Worm (Caenorhabditis elegans): ENCODE measurements around the gene B0393.5.
A peak's percentile ranks its signal among the peaks of the same experiment; 100 is the strongest.

Gene B0393.5

ce11 chrIII:4754001-4754561 is 11.5 kb upstream of the B0393.5 start, which contains the start of the genes rps-0 and rbg-3 (continued):
- TF ChIP-seq ctbp-1 (GFP tag; IDR thresholded peaks at IDR 0.05) (peak; percentile 61; the same call in 1 of the 2 replicates), ZK546.5 (tag; optimal IDR thresholded peaks at IDR 0.05) (peak in 1 of 2 experiments; percentile 58), Y5F2A.4 (GFP tag; optimal IDR thresholded peaks at IDR 0.05) (no peak), snpc-4 (tag; optimal IDR thresholded peaks at IDR 0.05) (no peak)

- TF ChIP-seq dmd-8 (GFP tag; IDR thresholded peaks at IDR 0.05), result 0 out of 2 replicates have a peak, but pooled peaks have one; percentile 24
- peak; percentile 28 for TF ChIP-seq F49E8.2 (tag; optimal IDR thresholded peaks at IDR 0.05; ENCODE audit: borderline replicate concordance)
- 0 out of 2 replicates have a peak, but pooled peaks have one; percentile 57 for TF ChIP-seq mxl-2 (GFP tag; conservative IDR thresholded peaks at IDR 0.05)
- no peak for TF ChIP-seq egl-27 (tag; optimal IDR thresholded peaks at IDR 0.05)
- peak; percentile 84 for TF ChIP-seq ztf-7 (tag; optimal IDR thresholded peaks at IDR 0.05)
- peak; percentile 47; the same call in 1 of the 2 replicates for TF ChIP-seq set-16 (GFP tag; IDR thresholded peaks at IDR 0.05)
- peak; percentile 77 for TF ChIP-seq mdt-29 (GFP tag; IDR thresholded peaks at IDR 0.05)
- peak; percentile 83 for TF ChIP-seq lin-29 (GFP tag; IDR thresholded peaks at IDR 0.05)
- peak; percentile 82; the same call in 1 of the 2 replicates for TF ChIP-seq D1046.2 (GFP tag; IDR thresholded peaks at IDR 0.05)
- peak; percentile 94 for TF ChIP-seq duxl-1 (tag; optimal IDR thresholded peaks at IDR 0.05; ENCODE audit: poor library complexity)
- no peak for TF ChIP-seq ceh-82 (tag; optimal IDR thresholded peaks at IDR 0.05)
- TF ChIP-seq lin-38 (GFP tag; IDR thresholded peaks at IDR 0.05), result peak; percentile 94
- no peak for TF ChIP-seq snpc-4 (tag; optimal IDR thresholded peaks at IDR 0.05)
- no peak for TF ChIP-seq nhr-10 (tag; optimal IDR thresholded peaks at IDR 0.05)
- TF ChIP-seq F10B5.3 (tag; optimal IDR thresholded peaks at IDR 0.05), result peak; percentile 83
- TF ChIP-seq zfp-3 (GFP tag; conservative IDR thresholded peaks at IDR 0.05), result peak; percentile 90; the same call in 1 of the 2 replicates
- peak; percentile 93 for TF ChIP-seq nhr-42 (GFP tag; IDR thresholded peaks at IDR 0.05)
- no peak for TF ChIP-seq aly-2 (tag; optimal IDR thresholded peaks at IDR 0.05)
- TF ChIP-seq skn-1 (tag; optimal IDR thresholded peaks at IDR 0.05), result no peak
- TF ChIP-seq F37D6.2 (tag; optimal IDR thresholded peaks at IDR 0.05), result peak; percentile 92
- TF ChIP-seq php-3 (GFP tag; IDR thresholded peaks at IDR 0.05), result peak; percentile 73
- peak; percentile 51 for TF ChIP-seq pqm-1 (tag; optimal IDR thresholded peaks at IDR 0.05)
- TF ChIP-seq sdz-12 (GFP tag; optimal IDR thresholded peaks at IDR 0.05), result no peak
- 0 out of 2 replicates have a peak, but pooled peaks have one; percentile 54 for TF ChIP-seq snpc-1.2 (GFP tag; IDR thresholded peaks at IDR 0.05)
- peak; percentile 37 for TF ChIP-seq Y5F2A.4 (GFP tag; optimal IDR thresholded peaks at IDR 0.05)
- TF ChIP-seq daf-12 (tag; optimal IDR thresholded peaks at IDR 0.05), result no peak
- TF ChIP-seq daf-8 (GFP tag; IDR thresholded peaks at IDR 0.05), result no peak
- peak; percentile 79 for TF ChIP-seq lin-15B (tag; optimal IDR thresholded peaks at IDR 0.05)
- TF ChIP-seq lin-1 (GFP tag; IDR thresholded peaks at IDR 0.05), result peak; percentile 87
- peak; percentile 84 for TF ChIP-seq tra-1 (GFP tag; IDR thresholded peaks at IDR 0.05)
- peak; percentile 89 for TF ChIP-seq hlh-11 (tag; optimal IDR thresholded peaks at IDR 0.05)
- 0 out of 2 replicates have a peak, but pooled peaks have one; percentile 6 for TF ChIP-seq ceh-44 (GFP tag; IDR thresholded peaks at IDR 0.05)
- peak; percentile 94 for TF ChIP-seq hmg-1.1 (GFP tag; IDR thresholded peaks at IDR 0.05)
- TF ChIP-seq ceh-62 (tag; optimal IDR thresholded peaks at IDR 0.05), result no peak
- TF ChIP-seq aha-1 (tag), result peak; percentile 93
- TF ChIP-seq vab-7 (GFP tag; IDR thresholded peaks at IDR 0.05), result peak; percentile 67; the same call in 1 of the 2 replicates
- peak in 1 of 2 experiments; percentile 92 for TF ChIP-seq unc-62 (GFP tag; optimal IDR thresholded peaks at IDR 0.05 in 1 of 2)
- no peak for TF ChIP-seq unc-62 (tag; optimal IDR thresholded peaks at IDR 0.05)
- peak; percentile 3 for TF ChIP-seq fos-1 (tag; optimal IDR thresholded peaks at IDR 0.05)
- peak; percentile 96 for TF ChIP-seq fkh-10 (GFP tag; optimal IDR thresholded peaks at IDR 0.05)
- peak; percentile 73 for TF ChIP-seq Y48G9A.11 (GFP tag; IDR thresholded peaks at IDR 0.05)
- peak; percentile 84 for TF ChIP-seq saeg-2 (GFP tag; IDR thresholded peaks at IDR 0.05)
- peak; percentile 92 for TF ChIP-seq nhr-6 (tag; optimal IDR thresholded peaks at IDR 0.05)
- peak; percentile 71 for TF ChIP-seq unc-130 (GFP tag; optimal IDR thresholded peaks at IDR 0.05)
- TF ChIP-seq unc-39 (tag; optimal IDR thresholded peaks at IDR 0.05), result no peak
- TF ChIP-seq lin-39 (tag; optimal IDR thresholded peaks at IDR 0.05), result no peak
- TF ChIP-seq ceh-20 (GFP tag; IDR thresholded peaks at IDR 0.05), result peak; percentile 93
Measured at ce11 chrIII:4756983-4757382, 8.6 kb upstream of the B0393.5 start, which contains the start of gene fbxl-2. TSS of gene fbxl-2 (plus strand) at chrIII:4757260.

All from whole organism, L4 larva.